Worm (Caenorhabditis elegans): ENCODE results near the gene dbn-1.
A peak's percentile ranks its signal among the peaks of the same experiment; 100 is the strongest.

DNA sequence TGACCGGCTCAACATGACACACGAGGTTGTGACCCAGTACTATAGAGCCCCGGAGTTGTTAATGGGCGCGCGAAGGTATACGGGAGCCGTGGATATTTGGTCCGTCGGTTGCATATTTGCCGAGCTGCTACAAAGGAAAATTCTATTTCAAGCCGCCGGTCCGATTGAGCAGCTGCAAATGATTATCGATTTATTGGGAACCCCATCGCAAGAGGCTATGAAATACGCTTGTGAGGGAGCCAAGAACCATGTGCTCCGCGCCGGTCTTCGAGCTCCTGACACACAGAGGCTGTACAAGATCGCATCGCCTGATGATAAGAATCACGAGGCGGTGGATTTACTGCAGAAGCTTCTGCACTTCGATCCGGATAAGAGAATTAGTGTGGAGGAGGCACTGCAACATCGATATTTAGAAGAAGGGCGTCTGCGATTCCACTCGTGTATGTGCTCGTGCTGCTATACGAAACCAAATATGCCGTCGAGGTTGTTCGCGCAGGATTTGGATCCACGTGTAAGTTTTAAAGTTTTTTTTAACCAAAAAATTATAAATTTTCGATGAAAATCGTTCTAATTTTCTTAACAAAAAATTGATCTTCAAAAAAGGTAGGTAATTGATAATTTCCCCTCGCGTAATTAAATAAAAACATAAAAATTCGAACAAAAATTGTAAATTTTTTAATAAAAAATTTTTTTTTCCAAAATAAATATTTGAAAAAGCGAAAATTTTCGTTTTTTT is 39.3 kb downstream of the dbn-1 start:
- TF ChIP-seq F57A8.1 (GFP tag; optimal IDR thresholded peaks at IDR 0.05) (no peak), ccch-3 (GFP tag; optimal IDR thresholded peaks at IDR 0.05) (no peak), mel-28 (tag; optimal IDR thresholded peaks at IDR 0.05; ENCODE audit: borderline replicate concordance) (peak; percentile 55), ceh-58 (GFP tag; IDR thresholded peaks at IDR 0.05) (no peak), F10E7.11 (tag; optimal IDR thresholded peaks at IDR 0.05) (no peak), unc-130 (GFP tag; optimal IDR thresholded peaks at IDR 0.05) (no peak), ztf-3 (GFP tag; optimal IDR thresholded peaks at IDR 0.05) (no peak), snpc-4 (GFP tag; optimal IDR thresholded peaks at IDR 0.05) (no peak), snpc-4 (tag; optimal IDR thresholded peaks at IDR 0.05) (no peak), ama-1 (optimal IDR thresholded peaks at IDR 0.05) (no peak), ama-1 (GFP tag; optimal IDR thresholded peaks at IDR 0.05) (no peak), fkh-3 (tag; optimal IDR thresholded peaks at IDR 0.05) (no peak), snpc-1.1 (tag; optimal IDR thresholded peaks at IDR 0.05; ENCODE audit: insufficient read depth) (no peak), unc-62 (GFP tag; optimal IDR thresholded peaks at IDR 0.05) (no peak)

Data from whole organism, young adult.